Worm (Caenorhabditis elegans) whole organism, mixed stage, embryonic: Measurements from ENCODE around the gene R186.3.

Experiments
- M03D4.4 ChIP-seq: sonication (generic microtip); optimal IDR thresholded peaks from 2 replicates; lab custom pipeline; 2017; ENCODE audit warnings: mild to moderate bottlenecking, missing genetic modification characterization, missing compliant biosample characterization
- blmp-1 ChIP-seq: fragments of 150-350 bp; optimal IDR thresholded peaks from 2 replicates; lab custom pipeline; 2014; ENCODE audit warnings: missing biosample characterization, missing genetic modification characterization
- ceh-39 ChIP-seq: fragments of 150-350 bp; optimal IDR thresholded peaks from 2 replicates; lab custom pipeline; 2014; ENCODE audit warnings: missing biosample characterization, missing genetic modification characterization
- ceh-43 ChIP-seq: fragments of 200-800 bp; sonication (Bioruptor generic); optimal IDR thresholded peaks from 2 replicates; lab custom pipeline; 2018; ENCODE audit warnings: mild to moderate bottlenecking, missing genetic modification characterization, moderate library complexity, missing compliant biosample characterization
- ceh-83 ChIP-seq: fragments of 200-800 bp; sonication (Bioruptor generic); optimal IDR thresholded peaks from 2 replicates; lab custom pipeline; 2018; ENCODE audit warnings: mild to moderate bottlenecking, missing genetic modification characterization, missing compliant biosample characterization
- cnd-1 ChIP-seq: fragments of 200-800 bp; sonication (Bioruptor generic); optimal IDR thresholded peaks from 2 replicates; lab custom pipeline; 2018; ENCODE audit warnings: mild to moderate bottlenecking, missing genetic modification characterization, missing compliant biosample characterization
- drap-1 ChIP-seq: fragments of 200-800 bp; sonication (Bioruptor generic); optimal IDR thresholded peaks from 3 replicates; lab custom pipeline; 2018; ENCODE audit warnings: mild to moderate bottlenecking, missing genetic modification characterization, missing compliant biosample characterization
- elt-1 ChIP-seq: sonication (generic microtip); optimal IDR thresholded peaks from 2 replicates; lab custom pipeline; 2017; ENCODE audit warnings: missing genetic modification characterization, mild to moderate bottlenecking, missing compliant biosample characterization, antibody characterized with exemption, moderate library complexity, borderline replicate concordance; ENCODE audit not compliant: insufficient read depth
- elt-3 ChIP-seq: fragments of 150-350 bp; optimal IDR thresholded peaks from 2 replicates; lab custom pipeline; 2014; ENCODE audit warnings: missing biosample characterization, missing genetic modification characterization
- flh-1 ChIP-seq: fragments of 200-800 bp; sonication (Bioruptor generic); optimal IDR thresholded peaks from 2 replicates; lab custom pipeline; 2018; ENCODE audit warnings: mild to moderate bottlenecking, missing genetic modification characterization, moderate library complexity, missing compliant biosample characterization
- ham-2 ChIP-seq: fragments of 200-800 bp; sonication (Bioruptor generic); optimal IDR thresholded peaks from 2 replicates; lab custom pipeline; 2018; ENCODE audit warnings: mild to moderate bottlenecking, missing genetic modification characterization, missing compliant biosample characterization
- hlh-1 ChIP-seq: fragments of 150-350 bp; optimal IDR thresholded peaks from 2 replicates; lab custom pipeline; 2014; ENCODE audit warnings: missing biosample characterization, missing genetic modification reagents, missing genetic modification characterization
- lin-13 ChIP-seq: fragments of 150-350 bp; optimal IDR thresholded peaks from 2 replicates; lab custom pipeline; 2014; ENCODE audit warnings: missing biosample characterization, missing genetic modification characterization
- lin-32 ChIP-seq: fragments of 200-800 bp; sonication (Bioruptor generic); optimal IDR thresholded peaks from 2 replicates; lab custom pipeline; 2018; ENCODE audit warnings: mild to moderate bottlenecking, missing genetic modification characterization, missing compliant biosample characterization
- lsy-2 ChIP-seq: fragments of 150-350 bp; optimal IDR thresholded peaks from 2 replicates; lab custom pipeline; 2014; ENCODE audit warnings: missing biosample characterization, missing genetic modification characterization
- mab-5 ChIP-seq: fragments of 150-350 bp; optimal IDR thresholded peaks from 2 replicates; lab custom pipeline; 2014; ENCODE audit warnings: missing biosample characterization, missing genetic modification characterization
- mep-1 ChIP-seq: fragments of 150-350 bp; optimal IDR thresholded peaks from 2 replicates; lab custom pipeline; 2017; ENCODE audit warnings: missing biosample characterization, missing genetic modification reagents, missing genetic modification characterization, inconsistent platforms
- nhr-12 ChIP-seq: fragments of 150-350 bp; optimal IDR thresholded peaks from 2 replicates; lab custom pipeline; 2014; ENCODE audit warnings: missing biosample characterization, missing genetic modification characterization
- nhr-2 ChIP-seq: fragments of 150-350 bp; optimal IDR thresholded peaks from 2 replicates; lab custom pipeline; 2014; ENCODE audit warnings: missing biosample characterization, missing genetic modification characterization
- nhr-237 ChIP-seq: fragments of 150-350 bp; optimal IDR thresholded peaks from 2 replicates; lab custom pipeline; 2014; ENCODE audit warnings: missing biosample characterization, missing genetic modification characterization
- nhr-28 ChIP-seq: fragments of 150-350 bp; optimal IDR thresholded peaks from 2 replicates; lab custom pipeline; 2014; ENCODE audit warnings: missing biosample characterization, missing genetic modification characterization
- nhr-76 ChIP-seq: sonication (generic microtip); optimal IDR thresholded peaks from 2 replicates; lab custom pipeline; 2017; ENCODE audit warnings: missing biosample characterization, missing genetic modification characterization
- pha-4 ChIP-seq: fragments of 150-350 bp; optimal IDR thresholded peaks from 2 replicates; lab custom pipeline; 2018; ENCODE audit warnings: missing biosample characterization, missing genetic modification reagents, missing genetic modification characterization
- sem-2 ChIP-seq: fragments of 200-800 bp; sonication (Bioruptor generic); optimal IDR thresholded peaks from 2 replicates; lab custom pipeline; 2018; ENCODE audit warnings: mild to moderate bottlenecking, missing genetic modification characterization, missing compliant biosample characterization
- snpc-4 ChIP-seq: fragments of 150-350 bp; optimal IDR thresholded peaks from 2 replicates; lab custom pipeline; 2014; ENCODE audit warnings: missing biosample characterization, missing genetic modification characterization
- sptf-1 ChIP-seq: sonication (generic microtip); optimal IDR thresholded peaks from 2 replicates; lab custom pipeline; 2017; ENCODE audit warnings: mild to moderate bottlenecking, missing genetic modification characterization, moderate library complexity, missing compliant biosample characterization
- tbx-8 ChIP-seq: fragments of 200-800 bp; sonication (Bioruptor generic); optimal IDR thresholded peaks from 2 replicates; lab custom pipeline; 2018; ENCODE audit warnings: mild to moderate bottlenecking, missing genetic modification characterization, moderate library complexity, missing compliant biosample characterization
- unc-120 ChIP-seq: sonication (generic microtip); optimal IDR thresholded peaks from 2 replicates; lab custom pipeline; 2017; ENCODE audit warnings: missing genetic modification characterization, missing compliant biosample characterization; ENCODE audit not compliant: poor library complexity, severe bottlenecking
- unc-39 ChIP-seq: fragments of 150-350 bp; optimal IDR thresholded peaks from 2 replicates; lab custom pipeline; 2014; ENCODE audit warnings: missing biosample characterization, missing genetic modification characterization
- unc-62 ChIP-seq: fragments of 150-350 bp; optimal IDR thresholded peaks from 2 replicates; lab custom pipeline; 2014; ENCODE audit warnings: missing biosample characterization, missing genetic modification reagents, missing genetic modification characterization
- zip-8 ChIP-seq: fragments of 150-350 bp; optimal IDR thresholded peaks from 2 replicates; lab custom pipeline; 2014; ENCODE audit warnings: missing biosample characterization, missing genetic modification characterization
- ztf-11 ChIP-seq: fragments of 150-350 bp; optimal IDR thresholded peaks from 2 replicates; lab custom pipeline; 2014; ENCODE audit warnings: missing biosample characterization, missing genetic modification characterization

Gene R186.3

ce11 chrV:12941797-12942474 lies 25.1 kb downstream of the R186.3 start, which contains the start of gene T16G1.4:
T16G1.4 (minus strand) TSS chrV:12941847.
- no peak for TF ChIP-seq lin-32
- no peak for TF ChIP-seq tbx-8
- TF ChIP-seq mab-5 (tag; lab: Kevin White, UChicago), result no peak
- TF ChIP-seq ceh-39 (tag; lab: Kevin White, UChicago), result no peak
- no peak for TF ChIP-seq ceh-83 (GFP tag; lab: Kevin White, UChicago)
- no peak for TF ChIP-seq elt-1
- TF ChIP-seq nhr-76 (tag; lab: Kevin White, UChicago), result no peak
- no peak for TF ChIP-seq ztf-11
- TF ChIP-seq nhr-237 (tag; lab: Kevin White, UChicago), result no peak
- no peak for TF ChIP-seq nhr-28 (tag; lab: Kevin White, UChicago)
- TF ChIP-seq mep-1 (tag; lab: Kevin White, UChicago), result no peak
- no peak for TF ChIP-seq snpc-4 (tag; lab: Kevin White, UChicago)
- no peak for TF ChIP-seq cnd-1 (tag; lab: Kevin White, UChicago)
- no peak for TF ChIP-seq lin-13
- TF ChIP-seq, all 35 proteins: peak for 0

DNA sequence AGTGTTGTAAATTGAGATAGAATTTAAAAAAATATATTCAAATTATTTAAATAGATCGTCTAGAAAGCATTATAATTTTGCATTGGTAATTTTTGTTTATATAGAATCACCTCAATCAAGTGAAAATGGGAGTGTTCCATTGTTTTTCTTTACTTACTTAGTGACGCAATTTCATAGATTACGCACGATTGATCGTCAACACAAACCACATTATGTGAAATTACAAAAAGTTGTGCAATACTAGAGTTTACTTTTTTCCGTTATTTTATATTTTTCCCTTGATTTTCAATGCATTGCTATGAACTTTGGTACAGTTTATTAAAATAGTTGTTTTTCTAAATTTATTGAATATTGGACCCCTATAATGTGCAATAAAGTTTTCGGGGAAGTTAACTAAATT lies 27.6 kb downstream of the R186.3 start, which contains the start of gene T16G1.5:
T16G1.5 (minus strand) TSS at position 119 of the 400 bp plus-strand sequence.
- TF ChIP-seq elt-3 (tag; lab: Kevin White, UChicago) (no peak), blmp-1 (tag; lab: Kevin White, UChicago) (no peak), flh-1 (GFP tag; lab: Kevin White, UChicago) (no peak), mab-5 (tag; lab: Kevin White, UChicago) (no peak), zip-8 (peak; percentile 39)

ce11 chrV:12937098-12937497 lies 29.9 kb downstream of the R186.3 start, which contains the start of gene T16G1.6:
T16G1.6 (minus strand) TSS chrV:12937174.
- TF ChIP-seq pha-4 (no peak), unc-120 (no peak), cnd-1 (tag; lab: Kevin White, UChicago) (no peak), M03D4.4 (tag; lab: Kevin White, UChicago) (no peak), ceh-43 (GFP tag; lab: Kevin White, UChicago) (no peak), nhr-2 (tag; lab: Kevin White, UChicago) (no peak), hlh-1 (no peak), ztf-11 (no peak), lsy-2 (tag; lab: Kevin White, UChicago) (no peak), nhr-28 (tag; lab: Kevin White, UChicago) (no peak), nhr-12 (tag; lab: Kevin White, UChicago) (no peak), blmp-1 (tag; lab: Kevin White, UChicago) (no peak), flh-1 (GFP tag; lab: Kevin White, UChicago) (no peak), ham-2 (GFP tag; lab: Kevin White, UChicago) (no peak), unc-62 (GFP tag; lab: Kevin White, UChicago) (no peak), sem-2 (GFP tag; lab: Kevin White, UChicago) (no peak)

ce11 chrV:12934976-12935375 lies 32.0 kb downstream of the R186.3 start, which contains the start of gene T16G1.7:
T16G1.7 (minus strand) TSS chrV:12935112.
- TF ChIP-seq elt-3 (tag; lab: Kevin White, UChicago) (no peak), ham-2 (GFP tag; lab: Kevin White, UChicago) (no peak), blmp-1 (tag; lab: Kevin White, UChicago) (no peak)

ce11 chrV:12933654-12934053 lies 33.4 kb downstream of the R186.3 start:
- TF ChIP-seq sem-2 (GFP tag; lab: Kevin White, UChicago) (no peak), M03D4.4 (tag; lab: Kevin White, UChicago) (no peak), lsy-2 (tag; lab: Kevin White, UChicago) (no peak), drap-1 (GFP tag; lab: Kevin White, UChicago) (no peak), blmp-1 (tag; lab: Kevin White, UChicago) (no peak), lin-32 (no peak), zip-8 (no peak), nhr-237 (tag; lab: Kevin White, UChicago) (no peak), elt-1 (no peak), sptf-1 (tag; lab: Kevin White, UChicago) (no peak), unc-62 (GFP tag; lab: Kevin White, UChicago) (no peak), unc-39 (tag; lab: Kevin White, UChicago) (no peak)
